Worm (Caenorhabditis elegans) whole organism, early embryonic: ENCODE data around the gene cal-5.
A peak's percentile ranks its signal among the peaks of the same experiment; 100 is the strongest.

Experiments
- B0310.2 ChIP-seq: sonication (generic microtip); optimal IDR thresholded peaks from 2 replicates; lab custom pipeline; 2016; ENCODE audit warnings: mild to moderate bottlenecking, missing genetic modification characterization, missing compliant biosample characterization
- F13C5.2 ChIP-seq: sonication (generic microtip); optimal IDR thresholded peaks from 2 replicates; lab custom pipeline; 2017; ENCODE audit warnings: mild to moderate bottlenecking, missing genetic modification characterization, inconsistent platforms, missing compliant biosample characterization
- aly-1 ChIP-seq: sonication (generic microtip); optimal IDR thresholded peaks from 2 replicates; lab custom pipeline; 2016; ENCODE audit warnings: missing genetic modification characterization, missing compliant biosample characterization
- ama-1 ChIP-seq: fragments of 150-350 bp; optimal IDR thresholded peaks from 2 replicates; lab custom pipeline; 2014
- ceh-13 ChIP-seq: fragments of 200-800 bp; sonication (Bioruptor generic); optimal IDR thresholded peaks from 2 replicates; lab custom pipeline; 2018; ENCODE audit warnings: mild to moderate bottlenecking, missing genetic modification characterization, missing compliant biosample characterization
- ceh-36 ChIP-seq: sonication (generic microtip); optimal IDR thresholded peaks from 2 replicates; lab custom pipeline; 2016; ENCODE audit warnings: missing genetic modification characterization, inconsistent platforms, missing compliant biosample characterization
- ets-7 ChIP-seq: sonication (generic microtip); optimal IDR thresholded peaks from 2 replicates; lab custom pipeline; 2016; ENCODE audit warnings: missing genotype, missing genetic modification characterization, missing compliant biosample characterization
- flt-1 ChIP-seq: fragments of 200-800 bp; sonication (Bioruptor generic); IDR thresholded peaks from 2 replicates; pipeline ENCODE4 v1.3.6; 2022; ENCODE audit warnings: missing genetic modification characterization, missing compliant biosample characterization
- hmbx-1 ChIP-seq: sonication (generic microtip); optimal IDR thresholded peaks from 2 replicates; lab custom pipeline; 2016; ENCODE audit warnings: mild to moderate bottlenecking, missing genetic modification characterization, missing compliant biosample characterization
- hmg-4 ChIP-seq: fragments of 200-800 bp; sonication (Bioruptor generic); optimal IDR thresholded peaks from 2 replicates; lab custom pipeline; 2018; ENCODE audit warnings: mild to moderate bottlenecking, missing genetic modification characterization, missing compliant biosample characterization
- hnd-1 ChIP-seq: sonication (generic microtip); optimal IDR thresholded peaks from 2 replicates; lab custom pipeline; 2016; ENCODE audit warnings: missing genetic modification characterization, missing compliant biosample characterization
- pes-1 ChIP-seq: fragments of 200-800 bp; sonication (Bioruptor generic); IDR thresholded peaks from 2 replicates; pipeline ENCODE4 v1.3.6; 2022; ENCODE audit warnings: missing genetic modification reagents, missing genetic modification characterization, missing compliant biosample characterization
- scrt-1 ChIP-seq: fragments of 200-800 bp; sonication (Bioruptor generic); IDR thresholded peaks from 2 replicates; pipeline ENCODE4 v1.3.6; 2022; ENCODE audit warnings: missing genetic modification characterization, missing compliant biosample characterization
- sea-1 ChIP-seq: fragments of 200-800 bp; sonication (Bioruptor generic); conservative IDR thresholded peaks from 2 replicates; pipeline ENCODE4 v1.3.6; 2022; ENCODE audit warnings: missing genetic modification characterization, missing compliant biosample characterization
- tbx-11 ChIP-seq: fragments of 200-800 bp; sonication (Bioruptor generic); IDR thresholded peaks from 2 replicates; pipeline ENCODE4 v1.3.6; 2022; ENCODE audit warnings: missing genetic modification characterization, missing compliant biosample characterization
- tbx-37 ChIP-seq: fragments of 200-800 bp; sonication (Bioruptor generic); conservative IDR thresholded peaks from 2 replicates; pipeline ENCODE4 v1.3.6; 2022; ENCODE audit warnings: missing genetic modification reagents, missing genetic modification characterization, missing compliant biosample characterization
- tra-4 ChIP-seq: sonication (generic microtip); optimal IDR thresholded peaks from 2 replicates; lab custom pipeline; 2017; ENCODE audit warnings: missing genetic modification characterization, missing compliant biosample characterization

cal-5 gene

DNA sequence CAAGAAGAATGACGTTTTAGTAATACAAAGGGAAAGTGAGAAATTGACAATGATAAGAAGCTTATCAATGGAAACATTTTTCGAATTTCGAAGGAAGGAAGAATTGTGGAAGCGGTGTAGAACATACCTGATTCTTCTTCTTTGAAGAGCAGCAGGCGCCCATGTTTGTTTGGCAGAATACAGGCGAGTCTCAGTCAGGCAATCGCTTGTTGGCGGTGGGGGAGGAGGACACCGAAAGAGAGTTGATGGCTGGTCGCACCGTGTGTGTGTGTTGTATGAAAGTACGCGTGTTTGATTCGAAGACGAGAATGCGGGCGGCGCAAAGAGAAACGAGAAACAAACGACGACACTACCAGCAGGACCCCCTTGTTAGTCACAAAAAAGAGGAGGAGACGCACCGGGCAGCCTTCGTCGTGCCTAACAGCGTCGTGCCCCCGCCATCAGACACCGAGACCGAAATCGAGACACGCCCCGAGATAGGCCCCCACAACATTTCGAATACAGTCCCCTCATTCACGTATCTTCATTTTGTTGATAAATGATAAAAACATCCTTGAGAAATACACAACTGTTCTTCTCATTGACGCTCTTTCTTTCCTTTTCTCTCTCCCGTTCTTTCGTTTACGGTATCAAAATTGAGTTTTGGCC is at the start of gene cal-5:
TSS of gene cal-5 (minus strand) at position 266 of the 648 bp plus-strand sequence.
- TF ChIP-seq tbx-37 (GFP tag; lab: Robert Waterston, UW) (no peak), ceh-36 (tag; lab: Kevin White, UChicago) (no peak), tbx-11 (GFP tag; lab: Robert Waterston, UW) (0 out of 2 replicates have a peak, but pooled peaks have one; percentile 25), hmg-4 (GFP tag; lab: Kevin White, UChicago) (peak; percentile 74), aly-1 (tag; lab: Kevin White, UChicago) (peak; percentile 8)

DNA sequence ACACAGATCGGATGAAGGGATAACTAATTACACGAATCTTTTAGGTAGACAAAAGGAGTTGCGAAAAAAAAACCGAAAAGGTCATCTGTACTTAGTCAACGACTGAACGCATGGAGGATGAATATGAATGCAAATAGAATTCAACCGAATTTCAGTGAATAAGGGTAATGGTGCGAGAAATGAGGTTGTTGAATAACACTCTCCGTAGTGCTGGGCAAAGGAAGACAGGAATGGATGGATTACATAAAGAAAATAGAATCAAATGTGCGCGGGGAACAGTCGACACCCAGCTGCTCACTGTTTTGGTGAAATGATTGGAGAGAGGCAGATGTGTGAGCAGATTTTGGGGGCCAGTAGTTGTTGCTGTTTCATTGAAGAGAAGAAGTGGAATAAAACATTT is 46.5 kb upstream of the cal-5 start:
- no peak for TF ChIP-seq ceh-36 (tag; lab: Kevin White, UChicago)
- TF ChIP-seq hmg-4 (GFP tag; lab: Kevin White, UChicago): no peak
- no peak for TF ChIP-seq F13C5.2 (tag; lab: Kevin White, UChicago)
- no peak for TF ChIP-seq pes-1
- TF ChIP-seq flt-1 (GFP tag; lab: Robert Waterston, UW): no peak
- no peak for TF ChIP-seq sea-1
- no peak for TF ChIP-seq aly-1 (tag; lab: Kevin White, UChicago)
- no peak for TF ChIP-seq ets-7 (tag; lab: Kevin White, UChicago)
- TF ChIP-seq B0310.2: no peak
- no peak for TF ChIP-seq tra-4 (tag; lab: Kevin White, UChicago)
- TF ChIP-seq hnd-1: no peak
- TF ChIP-seq ceh-13 (GFP tag; lab: Kevin White, UChicago): no peak
- no peak for TF ChIP-seq scrt-1 (GFP tag; lab: Robert Waterston, UW)
- no peak for TF ChIP-seq tbx-37 (GFP tag; lab: Robert Waterston, UW)
- TF ChIP-seq ama-1 (lab: Kevin White, UChicago): no peak
- no peak for TF ChIP-seq hmbx-1 (tag; lab: Kevin White, UChicago)
- TF ChIP-seq tbx-11 (GFP tag; lab: Robert Waterston, UW): no peak

DNA sequence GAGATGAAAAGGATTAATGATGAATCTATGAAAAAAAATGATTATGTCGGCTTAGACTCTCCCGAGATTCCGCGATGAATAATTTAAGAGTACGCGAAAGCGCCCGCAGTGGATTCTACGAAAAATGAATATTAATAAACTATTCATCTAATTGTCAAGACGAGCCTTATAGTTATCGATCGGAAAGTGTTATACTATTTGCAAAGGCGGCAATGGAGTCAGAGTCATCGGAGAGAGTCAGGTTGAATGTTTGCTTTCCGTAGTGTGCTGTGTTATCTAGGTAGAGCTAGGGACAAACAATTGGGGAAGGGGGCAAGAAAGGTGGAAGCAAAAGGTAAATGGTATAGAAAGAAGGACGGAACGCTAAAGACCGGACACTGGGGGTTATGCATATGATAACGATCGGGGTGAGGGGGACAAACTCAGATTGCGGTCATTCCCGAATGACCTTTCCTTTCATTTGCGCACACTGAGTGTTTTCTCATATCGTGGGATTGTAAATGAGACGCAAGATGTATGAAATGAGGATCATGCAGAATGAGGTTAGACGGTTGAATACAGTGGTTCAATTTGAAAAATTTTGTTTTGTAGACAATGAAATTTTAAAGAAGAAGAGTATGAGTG is 45.1 kb upstream of the cal-5 start:
- no peak for TF ChIP-seq ets-7 (tag; lab: Kevin White, UChicago)
- no peak for TF ChIP-seq tbx-37 (GFP tag; lab: Robert Waterston, UW)
- TF ChIP-seq pes-1: no peak
- no peak for TF ChIP-seq scrt-1 (GFP tag; lab: Robert Waterston, UW)
- TF ChIP-seq F13C5.2 (tag; lab: Kevin White, UChicago): no peak
- TF ChIP-seq hmg-4 (GFP tag; lab: Kevin White, UChicago): peak; percentile 45
- TF ChIP-seq tbx-11 (GFP tag; lab: Robert Waterston, UW): 0 out of 2 replicates have a peak, but pooled peaks have one; percentile 9
- no peak for TF ChIP-seq aly-1 (tag; lab: Kevin White, UChicago)
- TF ChIP-seq ceh-13 (GFP tag; lab: Kevin White, UChicago): no peak
- TF ChIP-seq tra-4 (tag; lab: Kevin White, UChicago): no peak
- TF ChIP-seq B0310.2: no peak

DNA sequence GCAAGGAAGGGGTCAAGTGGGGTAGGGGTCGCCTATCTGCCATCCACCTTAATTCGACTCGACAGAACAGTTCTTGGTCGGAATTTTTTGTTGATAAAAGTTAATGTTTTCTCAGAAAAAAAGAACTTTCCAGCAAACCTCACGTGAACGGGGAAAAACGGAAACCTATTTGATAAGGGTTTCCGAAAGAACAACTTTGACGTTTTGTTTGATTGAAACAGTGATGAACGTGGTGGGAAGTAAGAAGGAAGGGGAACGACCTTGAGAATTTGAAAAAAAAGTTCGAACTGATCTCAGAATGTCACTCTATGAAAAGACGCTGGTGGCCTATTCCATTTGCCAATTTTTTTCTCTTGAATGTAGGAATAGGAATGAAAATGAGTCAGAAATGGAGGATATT is 44.6 kb upstream of the cal-5 start:
- TF ChIP-seq ceh-13 (GFP tag; lab: Kevin White, UChicago): no peak
- TF ChIP-seq F13C5.2 (tag; lab: Kevin White, UChicago): no peak
- no peak for TF ChIP-seq aly-1 (tag; lab: Kevin White, UChicago)
- no peak for TF ChIP-seq hmg-4 (GFP tag; lab: Kevin White, UChicago)
- no peak for TF ChIP-seq tbx-11 (GFP tag; lab: Robert Waterston, UW)
- TF ChIP-seq ama-1 (lab: Kevin White, UChicago): no peak
- TF ChIP-seq scrt-1 (GFP tag; lab: Robert Waterston, UW): no peak
- TF ChIP-seq tbx-37 (GFP tag; lab: Robert Waterston, UW): no peak
- TF ChIP-seq pes-1: no peak
- no peak for TF ChIP-seq ceh-36 (tag; lab: Kevin White, UChicago)
- no peak for TF ChIP-seq ets-7 (tag; lab: Kevin White, UChicago)
- no peak for TF ChIP-seq hmbx-1 (tag; lab: Kevin White, UChicago)
- TF ChIP-seq flt-1 (GFP tag; lab: Robert Waterston, UW): no peak
- no peak for TF ChIP-seq sea-1
- no peak for TF ChIP-seq B0310.2
- TF ChIP-seq tra-4 (tag; lab: Kevin White, UChicago): no peak
- TF ChIP-seq hnd-1: no peak

DNA sequence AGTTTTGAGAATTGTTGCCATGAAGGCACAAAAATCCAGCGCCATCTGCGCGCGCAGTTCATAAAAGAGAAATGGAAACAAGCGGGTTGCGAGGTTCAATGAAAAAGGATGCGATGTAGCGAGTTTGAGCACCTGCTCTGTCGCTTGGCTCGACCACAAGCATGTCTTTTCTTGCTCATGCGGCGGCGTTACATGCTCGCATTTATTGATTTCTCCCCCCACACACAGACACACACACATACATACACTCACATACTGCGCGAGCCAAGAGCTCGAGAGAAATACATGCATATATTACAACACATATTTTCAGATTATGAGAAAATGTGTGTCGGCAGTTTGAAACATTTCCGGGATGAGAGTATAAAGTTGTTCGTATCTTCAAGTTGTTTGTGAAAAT is 44.0 kb upstream of the cal-5 start:
- TF ChIP-seq ama-1 (lab: Kevin White, UChicago) (no peak), pes-1 (no peak), aly-1 (tag; lab: Kevin White, UChicago) (no peak), tbx-11 (GFP tag; lab: Robert Waterston, UW) (no peak), ceh-36 (tag; lab: Kevin White, UChicago) (no peak), ceh-13 (GFP tag; lab: Kevin White, UChicago) (no peak)

DNA sequence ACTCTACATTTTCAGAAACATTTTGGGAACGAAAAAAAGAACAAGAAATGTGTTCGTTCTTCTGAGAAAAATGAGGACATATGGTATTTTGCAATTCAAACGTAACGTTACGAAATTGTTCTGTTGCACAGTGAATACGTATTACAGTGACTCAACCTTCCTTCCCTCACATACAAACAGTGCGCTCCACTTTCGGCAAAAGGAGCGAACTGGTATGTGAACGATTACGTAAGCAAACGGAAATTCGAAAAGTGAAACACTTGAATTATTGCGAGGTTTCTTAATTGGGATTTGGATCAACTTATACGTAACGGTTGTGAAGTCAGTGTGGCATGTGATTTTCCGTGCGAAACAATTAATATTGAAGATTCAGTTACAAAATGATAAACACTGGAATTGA is 43.0 kb upstream of the cal-5 start:
- no peak for TF ChIP-seq flt-1 (GFP tag; lab: Robert Waterston, UW)
- no peak for TF ChIP-seq ceh-36 (tag; lab: Kevin White, UChicago)

DNA sequence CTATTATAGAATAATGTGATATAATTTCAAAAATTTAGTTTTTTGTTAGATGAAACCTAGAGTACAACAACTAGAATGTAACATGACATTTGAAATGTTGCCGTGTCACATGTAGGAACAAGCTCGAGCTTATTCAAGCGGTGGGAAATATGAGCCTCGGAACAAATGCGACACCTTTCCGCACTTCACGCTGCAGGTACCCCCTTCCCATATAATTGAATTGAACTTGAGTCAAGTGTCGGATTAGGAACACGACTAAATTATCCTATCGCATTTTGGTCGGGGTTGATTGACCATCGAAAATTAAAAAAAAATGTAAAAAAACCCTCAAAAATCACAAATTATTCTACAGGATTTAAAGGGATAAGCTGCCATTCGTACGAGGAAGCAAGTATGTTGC is 42.4 kb upstream of the cal-5 start:
- TF ChIP-seq F13C5.2 (tag; lab: Kevin White, UChicago) (no peak), ceh-36 (tag; lab: Kevin White, UChicago) (no peak), tra-4 (tag; lab: Kevin White, UChicago) (no peak), ama-1 (lab: Kevin White, UChicago) (no peak), pes-1 (no peak)
